Fruit fly (Drosophila melanogaster): Measurements from ENCODE around the gene Serinc.

Gene Serinc

dm6 chr3L:16380770-16381169 lies 31.8 kb upstream of the Serinc start (continued):
- TF ChIP-seq Ptx1 (GFP tag; IDR thresholded peaks at IDR 0.05) (peak; percentile 63), tio (GFP tag; optimal IDR thresholded peaks at IDR 0.05) (no peak), CG2199 (GFP tag; IDR thresholded peaks at IDR 0.05) (0 out of 3 replicates have a peak, but pooled peaks have one; percentile 25), inv (GFP tag; IDR thresholded peaks at IDR 0.05; ENCODE audit: partially characterized antibody) (no peak), CG7372 (GFP tag; IDR thresholded peaks at IDR 0.05) (no peak; the same call in none of the 2 replicates), CG6854 (GFP tag; optimal IDR thresholded peaks at IDR 0.05) (peak; percentile 69), ap (GFP tag; IDR thresholded peaks at IDR 0.05) (peak; percentile 19; the same call in 1 of the 2 replicates), CG14441 (GFP tag; IDR thresholded peaks at IDR 0.05) (peak; percentile 52; the same call in 1 of the 2 replicates), CG14860 (GFP tag; IDR thresholded peaks at IDR 0.05; ENCODE audit: partially characterized antibody) (no peak), ken (GFP tag; IDR thresholded peaks at IDR 0.05) (no peak), odd (GFP tag; optimal IDR thresholded peaks at IDR 0.05) (peak; percentile 59), Sin3A (optimal IDR thresholded peaks at IDR 0.05) (no peak), Bdp1 (GFP tag; optimal IDR thresholded peaks at IDR 0.05) (no peak), CG31441 (GFP tag; IDR thresholded peaks at IDR 0.05) (peak; percentile 54; the same call in 1 of the 2 replicates), CG2712 (tag; optimal IDR thresholded peaks at IDR 0.05) (peak; percentile 67), CG9817 (tag; optimal IDR thresholded peaks at IDR 0.05) (peak; percentile 78), Optix (GFP tag; IDR thresholded peaks at IDR 0.05) (no peak; the same call in 2 of the 3 replicates), cwo (GFP tag; optimal IDR thresholded peaks at IDR 0.05) (no peak), CG6175 (GFP tag; IDR thresholded peaks at IDR 0.05) (no peak), emc (GFP tag; optimal IDR thresholded peaks at IDR 0.05) (no peak), gsb-n (tag; optimal IDR thresholded peaks at IDR 0.05) (peak; percentile 57), CG32772 (GFP tag; IDR thresholded peaks at IDR 0.05) (no peak), CG4360 (GFP tag; IDR thresholded peaks at IDR 0.05) (no peak), onecut (GFP tag; IDR thresholded peaks at IDR 0.05) (no peak), CG13296 (GFP tag; optimal IDR thresholded peaks at IDR 0.05) (peak; percentile 76), ash1 (GFP tag; optimal IDR thresholded peaks at IDR 0.05) (no peak), D19A (tag; optimal IDR thresholded peaks at IDR 0.05) (peak; percentile 60), amos (GFP tag; IDR thresholded peaks at IDR 0.05; ENCODE audit: partially characterized antibody) (no peak), Opbp (GFP tag; IDR thresholded peaks at IDR 0.05; ENCODE audit: partially characterized antibody) (no peak), D (optimal IDR thresholded peaks at IDR 0.05) (no peak), D (GFP tag; optimal IDR thresholded peaks at IDR 0.05) (peak; percentile 58), CG34422 (GFP tag; IDR thresholded peaks at IDR 0.05) (peak; percentile 36; the same call in 1 of the 3 replicates), HLH54F (GFP tag; optimal IDR thresholded peaks at IDR 0.05) (peak; percentile 58), CG8290 (GFP tag; optimal IDR thresholded peaks at IDR 0.05) (no peak), CG8290 (tag; optimal IDR thresholded peaks at IDR 0.05) (peak in 1 of 2 experiments; percentile 73), Antp (GFP tag; optimal IDR thresholded peaks at IDR 0.05) (peak; percentile 55), CG13287 (GFP tag; IDR thresholded peaks at IDR 0.05; ENCODE audit: partially characterized antibody) (no peak), Lhr (GFP tag; optimal IDR thresholded peaks at IDR 0.05) (no peak), NfI (GFP tag; optimal IDR thresholded peaks at IDR 0.05) (peak; percentile 69), kay (GFP tag; optimal IDR thresholded peaks at IDR 0.05) (peak; percentile 25), Dref (GFP tag; IDR thresholded peaks at IDR 0.05) (no peak), dmrt99B (tag; optimal IDR thresholded peaks at IDR 0.05) (peak; percentile 80)

- TF ChIP-seq CG4360 (GFP tag; IDR thresholded peaks at IDR 0.05) (peak; percentile 99), CG12071 (GFP tag; optimal IDR thresholded peaks at IDR 0.05) (no peak), ind (GFP tag; optimal IDR thresholded peaks at IDR 0.05) (no peak), CG10543 (GFP tag; optimal IDR thresholded peaks at IDR 0.05) (peak; percentile 28), CG11093 (GFP tag; IDR thresholded peaks at IDR 0.05) (no peak), Max (GFP tag; optimal IDR thresholded peaks at IDR 0.05) (no peak), CG4820 (GFP tag; optimal IDR thresholded peaks at IDR 0.05) (no peak), kni (GFP tag; optimal IDR thresholded peaks at IDR 0.05) (peak; percentile 14), Elba2 (GFP tag; optimal IDR thresholded peaks at IDR 0.05) (peak; percentile 71), fd102C (GFP tag; optimal IDR thresholded peaks at IDR 0.05) (no peak), Bteb2 (GFP tag; optimal IDR thresholded peaks at IDR 0.05) (no peak), bbx (GFP tag; IDR thresholded peaks at IDR 0.05; ENCODE audit: partially characterized antibody) (peak; percentile 38; the same call in 1 of the 2 replicates)
Observed at dm6 chr3L:16381184-16381797, 31.2 kb upstream of the Serinc start, which contains the start of gene Agpat4. Agpat4 (minus strand) TSS chr3L:16381570.

All from whole organism, embryonic.